Worm (Caenorhabditis elegans) whole organism, L4 larva: ENCODE measurements around the gene C07A9.10.

ENCODE experiments used
- F10B5.3 ChIP-seq: sonication (generic microtip); optimal IDR thresholded peaks from 2 replicates; lab custom pipeline; 2016; ENCODE audit warnings: mild to moderate bottlenecking, missing genetic modification characterization, missing compliant biosample characterization
- F44E2.7 ChIP-seq: fragments of 200-800 bp; sonication (Bioruptor generic); IDR thresholded peaks from 2 replicates; pipeline ENCODE4 v2.1.2; 2022; ENCODE audit warnings: missing genetic modification characterization, missing compliant biosample characterization
- Y48G9A.11 ChIP-seq: fragments of 200-800 bp; sonication (Bioruptor generic); IDR thresholded peaks from 2 replicates; pipeline ENCODE4 v1.3.6; 2022; ENCODE audit warnings: missing genetic modification reagents, missing genetic modification characterization, missing compliant biosample characterization
- Y5F2A.4 ChIP-seq: fragments of 200-800 bp; sonication (Bioruptor generic); optimal IDR thresholded peaks from 2 replicates; lab custom pipeline; 2018; ENCODE audit warnings: mild to moderate bottlenecking, missing genetic modification characterization, missing compliant biosample characterization
- Y75B8A.6 ChIP-seq: fragments of 200-800 bp; sonication (Bioruptor generic); IDR thresholded peaks from 2 replicates; pipeline ENCODE4 v1.3.6; 2022; ENCODE audit warnings: missing genetic modification reagents, missing genetic modification characterization, missing compliant biosample characterization
- aly-2 ChIP-seq: sonication (generic microtip); optimal IDR thresholded peaks from 2 replicates; lab custom pipeline; 2018; ENCODE audit warnings: missing biosample characterization, missing genetic modification characterization
- ama-1 ChIP-seq: fragments of 150-350 bp; optimal IDR thresholded peaks from 2 replicates; lab custom pipeline; 2014; ENCODE audit warnings: inconsistent platforms, mixed read lengths
- arid-1 ChIP-seq: fragments of 200-800 bp; sonication (Bioruptor generic); conservative IDR thresholded peaks from 2 replicates; pipeline ENCODE4 v1.3.6; 2022; ENCODE audit warnings: missing genetic modification reagents, missing genetic modification characterization, missing compliant biosample characterization
- ceh-20 ChIP-seq: fragments of 200-800 bp; sonication (Bioruptor generic); IDR thresholded peaks from 2 replicates; pipeline ENCODE4 v1.3.6; 2022; ENCODE audit warnings: missing genetic modification reagents, missing genetic modification characterization, missing compliant biosample characterization
- ceh-32 ChIP-seq: sonication (generic microtip); optimal IDR thresholded peaks from 2 replicates; lab custom pipeline; 2016; ENCODE audit warnings: mild to moderate bottlenecking, missing genetic modification characterization, missing compliant biosample characterization; ENCODE audit not compliant: poor library complexity
- ceh-44 ChIP-seq: fragments of 200-800 bp; sonication (Bioruptor generic); IDR thresholded peaks from 2 replicates; pipeline ENCODE4 v1.3.6; 2022; ENCODE audit warnings: missing genetic modification reagents, missing genetic modification characterization, missing compliant biosample characterization
- ceh-82 ChIP-seq: sonication (generic microtip); optimal IDR thresholded peaks from 2 replicates; lab custom pipeline; 2017; ENCODE audit warnings: missing biosample characterization, missing genetic modification characterization
- cey-2 ChIP-seq: sonication (generic microtip); optimal IDR thresholded peaks from 3 replicates; lab custom pipeline; 2017; ENCODE audit warnings: missing genetic modification characterization, mild to moderate bottlenecking, missing compliant biosample characterization, antibody characterized with exemption, borderline replicate concordance; ENCODE audit not compliant: insufficient read depth
- daf-12 ChIP-seq: fragments of 150-350 bp; optimal IDR thresholded peaks from 2 replicates; lab custom pipeline; 2014; ENCODE audit warnings: missing biosample characterization, missing genetic modification reagents, missing genetic modification characterization
- daf-8 ChIP-seq: fragments of 200-800 bp; sonication (Bioruptor generic); IDR thresholded peaks from 2 replicates; pipeline ENCODE4 v1.3.6; 2022; ENCODE audit warnings: missing genetic modification characterization, missing compliant biosample characterization
- dmd-6 ChIP-seq: fragments of 200-800 bp; sonication (Bioruptor generic); IDR thresholded peaks from 2 replicates; pipeline ENCODE4 v1.3.6; 2022; ENCODE audit warnings: missing genetic modification reagents, missing genetic modification characterization, missing compliant biosample characterization
- dmd-9 ChIP-seq: fragments of 200-800 bp; sonication (Bioruptor generic); IDR thresholded peaks from 2 replicates; pipeline ENCODE4 v1.3.6; 2022; ENCODE audit warnings: missing genetic modification reagents, missing genetic modification characterization, missing compliant biosample characterization
- dpl-1 ChIP-seq: fragments of 150-350 bp; optimal IDR thresholded peaks from 2 replicates; lab custom pipeline; 2014; ENCODE audit warnings: missing biosample characterization, missing genetic modification reagents, missing genetic modification characterization
- egl-27 ChIP-seq: sonication (generic microtip); optimal IDR thresholded peaks from 3 replicates; lab custom pipeline; 2017; ENCODE audit warnings: missing biosample characterization, missing genetic modification reagents, missing genetic modification characterization
- hif-1 ChIP-seq, 2 experiments: sonication (generic microtip); optimal IDR thresholded peaks; 2 replicates each; lab custom pipeline; 2016 to 2017; ENCODE audit warnings: missing compliant biosample characterization in 2 of 2, missing genetic modification characterization in 2 of 2, missing genetic modification reagents in 2 of 2, missing genotype in 2 of 2, mild to moderate bottlenecking in 1 of 2
- hmg-1.1 ChIP-seq: fragments of 200-800 bp; sonication (Bioruptor generic); IDR thresholded peaks from 2 replicates; pipeline ENCODE4 v1.3.6; 2022; ENCODE audit warnings: missing genetic modification reagents, missing genetic modification characterization, missing compliant biosample characterization
- jun-1 ChIP-seq: fragments of 150-350 bp; optimal IDR thresholded peaks from 2 replicates; lab custom pipeline; 2014; ENCODE audit warnings: missing biosample characterization, missing genetic modification reagents, missing genetic modification characterization
- lim-7 ChIP-seq: fragments of 200-800 bp; sonication (Bioruptor generic); IDR thresholded peaks from 2 replicates; pipeline ENCODE4 v1.3.6; 2022; ENCODE audit warnings: missing genetic modification characterization, missing compliant biosample characterization
- lin-15B ChIP-seq: fragments of 150-350 bp; sonication (generic microtip); optimal IDR thresholded peaks from 3 replicates; lab custom pipeline; 2014; ENCODE audit warnings: missing biosample characterization, missing genetic modification characterization
- lin-29 ChIP-seq: fragments of 200-800 bp; sonication (Bioruptor generic); IDR thresholded peaks from 2 replicates; pipeline ENCODE4 v1.3.6; 2022; ENCODE audit warnings: missing genetic modification reagents, missing genetic modification characterization, missing compliant biosample characterization
- lin-39 ChIP-seq: fragments of 150-350 bp; optimal IDR thresholded peaks from 2 replicates; lab custom pipeline; 2014; ENCODE audit warnings: missing biosample characterization, missing genetic modification reagents, missing genetic modification characterization
- lir-3 ChIP-seq: sonication (generic microtip); optimal IDR thresholded peaks from 2 replicates; lab custom pipeline; 2016; ENCODE audit warnings: mild to moderate bottlenecking, missing genetic modification characterization, missing compliant biosample characterization
- mxl-2 ChIP-seq: fragments of 200-800 bp; sonication (Bioruptor generic); conservative IDR thresholded peaks from 2 replicates; pipeline ENCODE4 v1.3.6; 2022; ENCODE audit warnings: missing genetic modification reagents, missing genetic modification characterization, missing compliant biosample characterization
- nhr-102 ChIP-seq: sonication (generic microtip); optimal IDR thresholded peaks from 2 replicates; lab custom pipeline; 2016; ENCODE audit warnings: mild to moderate bottlenecking, missing genetic modification characterization, moderate library complexity, missing compliant biosample characterization
- nhr-11 ChIP-seq: fragments of 150-350 bp; optimal IDR thresholded peaks from 2 replicates; lab custom pipeline; 2014; ENCODE audit warnings: missing biosample characterization, missing genetic modification characterization
- nhr-111 ChIP-seq: fragments of 200-800 bp; sonication (Bioruptor generic); optimal IDR thresholded peaks from 2 replicates; lab custom pipeline; 2018; ENCODE audit warnings: mild to moderate bottlenecking, missing genetic modification characterization, missing compliant biosample characterization
- nhr-28 ChIP-seq: fragments of 150-350 bp; optimal IDR thresholded peaks from 2 replicates; lab custom pipeline; 2014; ENCODE audit warnings: missing biosample characterization, missing genetic modification characterization
- nhr-42 ChIP-seq: fragments of 200-800 bp; sonication (Bioruptor generic); IDR thresholded peaks from 2 replicates; pipeline ENCODE4 v1.3.6; 2022; ENCODE audit warnings: missing genetic modification characterization, missing compliant biosample characterization
- nhr-76 ChIP-seq: fragments of 150-350 bp; optimal IDR thresholded peaks from 2 replicates; lab custom pipeline; 2014; ENCODE audit warnings: missing biosample characterization, missing genetic modification characterization
- pha-4 ChIP-seq, 2 experiments: fragments of 150-350 bp in 1 of 2; fragments of 200-800 bp in 1 of 2; sonication (Bioruptor generic) in 1 of 2; IDR thresholded peaks in 1 of 2; optimal IDR thresholded peaks in 1 of 2; 2 replicates each; pipeline versions ENCODE4 v1.3.6 to Lab custom; 2014 to 2022; ENCODE audit warnings: missing genetic modification characterization in 2 of 2, missing genetic modification reagents in 2 of 2, missing biosample characterization in 1 of 2, missing compliant biosample characterization in 1 of 2
- sdz-12 ChIP-seq: fragments of 200-800 bp; sonication (Bioruptor generic); optimal IDR thresholded peaks from 2 replicates; lab custom pipeline; 2018; ENCODE audit warnings: mild to moderate bottlenecking, missing genetic modification characterization, missing compliant biosample characterization
- snpc-1.2 ChIP-seq: fragments of 200-800 bp; sonication (Bioruptor generic); IDR thresholded peaks from 2 replicates; pipeline ENCODE4 v1.3.6; 2022; ENCODE audit warnings: missing genetic modification reagents, missing genetic modification characterization, missing compliant biosample characterization
- tag-97 ChIP-seq: fragments of 200-800 bp; sonication (Bioruptor generic); IDR thresholded peaks from 2 replicates; pipeline ENCODE4 v1.3.6; 2022; ENCODE audit warnings: missing genetic modification characterization, missing compliant biosample characterization
- tra-1 ChIP-seq: fragments of 200-800 bp; sonication (Bioruptor generic); IDR thresholded peaks from 2 replicates; pipeline ENCODE4 v1.3.6; 2022; ENCODE audit warnings: missing genetic modification reagents, missing genetic modification characterization, missing compliant biosample characterization
- unc-62 ChIP-seq, 3 experiments: fragments of 150-350 bp in 1 of 3; sonication (generic microtip); optimal IDR thresholded peaks in 2 of 3; peaks in 1 of 3; 1 replicate in 1 of 3; 2 replicates in 2 of 3; lab custom pipeline; 2014 to 2017; ENCODE audit warnings: missing biosample characterization in 3 of 3, missing genetic modification characterization in 3 of 3, missing genetic modification reagents in 3 of 3, missing genotype in 1 of 3

Gene C07A9.10

DNA sequence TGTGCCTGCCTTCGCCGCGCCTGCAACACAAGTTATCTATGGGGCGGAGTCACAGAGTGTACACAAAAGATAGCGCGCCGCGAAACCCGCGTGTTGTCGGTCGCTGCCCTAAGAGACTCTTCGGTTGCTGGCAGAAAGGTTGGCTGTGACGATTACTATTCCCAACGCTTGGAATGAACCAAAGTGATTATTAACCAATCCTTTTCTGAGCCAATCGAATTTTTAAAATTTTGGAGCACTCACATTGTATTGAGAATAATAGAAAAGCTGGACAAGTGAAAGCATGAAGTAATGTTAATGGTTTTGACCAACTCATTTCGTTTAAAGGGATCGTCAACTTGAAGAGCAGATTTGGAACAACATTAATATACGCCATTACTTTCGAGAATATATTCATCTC, 31.4 kb upstream of the C07A9.10 start (continued):
- TF ChIP-seq cey-2 (tag; lab: Kevin White, UChicago): no peak
- TF ChIP-seq nhr-42 (GFP tag; lab: Robert Waterston, UW): peak; percentile 27; the same call in 1 of the 2 replicates
- TF ChIP-seq lin-39 (tag; lab: Kevin White, UChicago): no peak
- TF ChIP-seq aly-2: no peak
- TF ChIP-seq hmg-1.1 (GFP tag; lab: Robert Waterston, UW): no peak; the same call in 1 of the 2 replicates
- peak; percentile 30 for TF ChIP-seq dpl-1 (GFP tag; lab: Kevin White, UChicago)
- TF ChIP-seq lir-3: no peak
- TF ChIP-seq lin-15B (tag; lab: Kevin White, UChicago): peak; percentile 46
- no peak; the same call in 1 of the 2 replicates for TF ChIP-seq snpc-1.2 (GFP tag; lab: Robert Waterston, UW)
- no peak for TF ChIP-seq sdz-12 (GFP tag; lab: Kevin White, UChicago)
- TF ChIP-seq daf-8 (GFP tag; lab: Robert Waterston, UW): no peak
- peak; percentile 63 for TF ChIP-seq dmd-6 (GFP tag; lab: Robert Waterston, UW)
- peak; percentile 40 for TF ChIP-seq nhr-28 (tag; lab: Kevin White, UChicago)
- no peak; the same call in 1 of the 2 replicates for TF ChIP-seq Y48G9A.11 (GFP tag; lab: Robert Waterston, UW)
- no peak for TF ChIP-seq ceh-32 (tag; lab: Kevin White, UChicago)
- TF ChIP-seq unc-62 (GFP tag; optimal IDR thresholded peaks at IDR 0.05 in 1 of 2; lab: Kevin White, UChicago): peak in 1 of 2 experiments; percentile 35
- no peak for TF ChIP-seq unc-62 (tag; optimal IDR thresholded peaks at IDR 0.05; lab: Kevin White, UChicago)
- TF ChIP-seq jun-1 (tag; lab: Kevin White, UChicago): peak; percentile 7
- peak; percentile 64 for TF ChIP-seq F10B5.3
- TF ChIP-seq ama-1 (lab: Kevin White, UChicago): peak; percentile 94
- TF ChIP-seq arid-1 (GFP tag; lab: Robert Waterston, UW): no peak
- TF ChIP-seq mxl-2 (GFP tag; lab: Robert Waterston, UW): no peak
- no peak for TF ChIP-seq dmd-9 (GFP tag; lab: Robert Waterston, UW)
- no peak for TF ChIP-seq lin-29 (GFP tag; lab: Robert Waterston, UW)
- TF ChIP-seq tra-1: peak; percentile 28; the same call in 1 of the 2 replicates
- TF ChIP-seq daf-12 (tag; lab: Kevin White, UChicago): no peak
- no peak for TF ChIP-seq ceh-20 (GFP tag; lab: Robert Waterston, UW)
- TF ChIP-seq nhr-111: no peak
- TF ChIP-seq F44E2.7 (GFP tag; lab: Robert Waterston, UW): no peak
- TF ChIP-seq egl-27 (tag; lab: Kevin White, UChicago): no peak
- TF ChIP-seq ceh-82: no peak
- TF ChIP-seq tag-97 (GFP tag; lab: Robert Waterston, UW): no peak
- peak; percentile 73 for TF ChIP-seq nhr-102 (tag; lab: Kevin White, UChicago)
- TF ChIP-seq ceh-44 (GFP tag; lab: Robert Waterston, UW): no peak
- TF ChIP-seq Y5F2A.4 (GFP tag; lab: Kevin White, UChicago): no peak
- no peak for TF ChIP-seq Y75B8A.6 (GFP tag; lab: Robert Waterston, UW)
- no peak for TF ChIP-seq nhr-76 (tag; lab: Kevin White, UChicago)
- TF ChIP-seq lim-7: no peak
- peak; percentile 15 for TF ChIP-seq nhr-11 (tag; lab: Kevin White, UChicago)
- peak; percentile 48; the same call in 1 of the 2 replicates for TF ChIP-seq pha-4 (GFP tag; IDR thresholded peaks at IDR 0.05; lab: Robert Waterston, UW)
- TF ChIP-seq pha-4 (tag; optimal IDR thresholded peaks at IDR 0.05; lab: Kevin White, UChicago): no peak
- peak in 1 of 2 experiments; percentile 8 for TF ChIP-seq hif-1 (tag; optimal IDR thresholded peaks at IDR 0.05; lab: Kevin White, UChicago)
- TF ChIP-seq, all 104 proteins: peak for 38
